Worm (Caenorhabditis elegans): ENCODE measurements around the gene ttr-50.

Gene ttr-50

DNA sequence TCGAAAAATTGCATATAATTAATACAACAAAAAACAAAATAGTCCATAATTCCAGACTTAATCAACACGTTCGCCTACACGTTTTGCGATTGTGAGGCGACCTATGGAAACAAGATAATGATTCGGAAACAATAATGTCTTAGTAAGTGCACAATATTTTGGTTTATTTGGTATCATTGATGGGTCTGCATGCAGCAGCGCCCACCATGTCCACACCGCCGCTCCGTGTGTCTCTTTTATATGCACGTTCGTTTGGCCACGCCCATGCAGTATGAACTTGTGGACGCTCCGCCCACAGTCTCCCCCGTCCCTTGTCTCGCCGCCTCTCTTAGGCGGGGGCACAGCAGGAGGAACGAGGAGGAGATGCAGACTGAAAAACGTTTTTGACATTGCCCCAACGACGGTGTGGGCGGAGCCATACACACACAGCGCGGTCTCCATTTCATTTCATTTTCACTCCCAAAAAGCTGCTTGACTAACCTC is 46.6 kb downstream of the ttr-50 start, which contains the start of gene mig-38 (continued):
- TF ChIP-seq rec-8 (tag; optimal IDR thresholded peaks at IDR 0.05) (no peak), F37B4.10 (GFP tag; IDR thresholded peaks at IDR 0.05) (no peak), mel-28 (tag; optimal IDR thresholded peaks at IDR 0.05; ENCODE audit: borderline replicate concordance) (no peak), zfh-2 (GFP tag; conservative IDR thresholded peaks at IDR 0.05) (peak; percentile 94), lin-26 (GFP tag; IDR thresholded peaks at IDR 0.05) (no peak), nhr-179 (tag; optimal IDR thresholded peaks at IDR 0.05) (no peak), aptf-2 (GFP tag; conservative IDR thresholded peaks at IDR 0.05) (no peak), bed-2 (GFP tag; IDR thresholded peaks at IDR 0.05) (no peak), ets-4 (GFP tag; optimal IDR thresholded peaks at IDR 0.05) (no peak), dpl-1 (GFP tag; optimal IDR thresholded peaks at IDR 0.05) (no peak), sea-2 (GFP tag; IDR thresholded peaks at IDR 0.05) (no peak), nhr-80 (tag; optimal IDR thresholded peaks at IDR 0.05) (peak; percentile 75), hlh-12 (tag; optimal IDR thresholded peaks at IDR 0.05) (no peak), Y67H2A.10 (GFP tag; conservative IDR thresholded peaks at IDR 0.05) (no peak), rpc-1 (optimal IDR thresholded peaks at IDR 0.05) (no peak), rpc-1 (tag; optimal IDR thresholded peaks at IDR 0.05) (no peak), let-607 (tag; optimal IDR thresholded peaks at IDR 0.05) (peak in 1 of 2 experiments; percentile 10), Y95B8A.8 (GFP tag; IDR thresholded peaks at IDR 0.05) (0 out of 2 replicates have a peak, but pooled peaks have one; percentile 13), let-526 (GFP tag; IDR thresholded peaks at IDR 0.05) (no peak), F57A8.1 (GFP tag; optimal IDR thresholded peaks at IDR 0.05) (no peak), madf-6 (GFP tag; IDR thresholded peaks at IDR 0.05) (no peak), ceh-91 (GFP tag; IDR thresholded peaks at IDR 0.05) (no peak), ztf-18 (tag; optimal IDR thresholded peaks at IDR 0.05) (no peak), F33H1.4 (GFP tag; IDR thresholded peaks at IDR 0.05) (no peak), gei-17 (GFP tag; optimal IDR thresholded peaks at IDR 0.05) (peak; percentile 32), egl-18 (GFP tag; IDR thresholded peaks at IDR 0.05) (no peak), attf-5 (GFP tag; optimal IDR thresholded peaks at IDR 0.05) (peak; percentile 40), repo-1 (tag; optimal IDR thresholded peaks at IDR 0.05) (peak; percentile 47), ceh-27 (GFP tag; optimal IDR thresholded peaks at IDR 0.05) (peak; percentile 11), nfya-2 (GFP tag; IDR thresholded peaks at IDR 0.05) (no peak), nfya-1 (tag; optimal IDR thresholded peaks at IDR 0.05; ENCODE audit: borderline replicate concordance, insufficient read depth) (no peak), Y53G8AR.9 (GFP tag; conservative IDR thresholded peaks at IDR 0.05) (no peak; the same call in 1 of the 2 replicates), F49E8.2 (tag; optimal IDR thresholded peaks at IDR 0.05; ENCODE audit: insufficient read depth) (no peak), ceh-58 (GFP tag; IDR thresholded peaks at IDR 0.05) (no peak), F10E7.11 (tag; optimal IDR thresholded peaks at IDR 0.05) (no peak), unc-130 (GFP tag; optimal IDR thresholded peaks at IDR 0.05) (no peak), B0336.3 (GFP tag; IDR thresholded peaks at IDR 0.05) (no peak), ceh-79 (tag; optimal IDR thresholded peaks at IDR 0.05) (no peak), athp-1 (tag; optimal IDR thresholded peaks at IDR 0.05) (peak; percentile 29), lag-1 (GFP tag; IDR thresholded peaks at IDR 0.05) (no peak), somi-1 (GFP tag; optimal IDR thresholded peaks at IDR 0.05) (peak; percentile 22), mcd-1 (GFP tag; IDR thresholded peaks at IDR 0.05) (peak; percentile 48; the same call in 1 of the 2 replicates)

All from whole organism, young adult.